Worm (Caenorhabditis elegans) whole organism, L3 larva: ENCODE data around the gene W03F8.4.

Experiments used
- egl-27 ChIP-seq: sonication (generic microtip); optimal IDR thresholded peaks from 4 replicates; lab custom pipeline; 2017; ENCODE audit warnings: missing biosample characterization, missing genetic modification reagents, missing genetic modification characterization
- fos-1 ChIP-seq: fragments of 150-350 bp; optimal IDR thresholded peaks from 2 replicates; lab custom pipeline; 2014; ENCODE audit warnings: missing biosample characterization, missing genetic modification characterization
- lin-39 ChIP-seq: fragments of 150-350 bp; optimal IDR thresholded peaks from 2 replicates; lab custom pipeline; 2018; ENCODE audit warnings: missing biosample characterization, missing genetic modification reagents, missing genetic modification characterization
- mdl-1 ChIP-seq: fragments of 150-350 bp; optimal IDR thresholded peaks from 2 replicates; lab custom pipeline; 2014; ENCODE audit warnings: missing biosample characterization, missing genetic modification characterization
- nhr-237 ChIP-seq: fragments of 150-350 bp; optimal IDR thresholded peaks from 2 replicates; lab custom pipeline; 2014; ENCODE audit warnings: missing biosample characterization, missing genetic modification characterization
- nhr-28 ChIP-seq: fragments of 150-350 bp; optimal IDR thresholded peaks from 2 replicates; lab custom pipeline; 2014; ENCODE audit warnings: missing biosample characterization, missing genetic modification characterization
- skn-1 ChIP-seq: fragments of 150-350 bp; optimal IDR thresholded peaks from 2 replicates; lab custom pipeline; 2014; ENCODE audit warnings: missing biosample characterization, missing genetic modification characterization

DNA sequence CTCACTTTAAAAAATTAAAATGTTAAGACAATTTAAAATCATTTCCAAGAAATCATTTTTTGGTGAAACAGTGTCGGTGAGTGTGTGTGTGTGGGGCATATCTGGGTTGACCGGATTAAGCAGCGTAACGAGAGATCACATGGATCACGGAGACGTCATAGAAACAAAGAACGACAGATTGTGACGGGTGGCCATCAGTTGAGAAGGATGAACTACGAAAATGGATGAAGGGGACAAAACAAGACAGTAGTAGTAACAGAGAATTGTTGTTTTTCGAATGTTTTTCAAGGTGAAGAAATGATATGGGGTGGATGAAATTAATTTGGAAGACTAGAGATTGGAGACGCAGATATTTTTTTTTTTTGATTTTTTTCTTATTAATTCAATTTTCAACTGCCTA lies 47.4 kb upstream of the W03F8.4 start:
- TF ChIP-seq egl-27 (tag; lab: Kevin White, UChicago) = no peak
- no peak for TF ChIP-seq lin-39 (tag; lab: Kevin White, UChicago)
- TF ChIP-seq mdl-1 (tag; lab: Kevin White, UChicago) = no peak
- no peak for TF ChIP-seq nhr-237 (tag; lab: Kevin White, UChicago)
- TF ChIP-seq fos-1 (tag; lab: Kevin White, UChicago) = no peak
- TF ChIP-seq skn-1 (tag; lab: Kevin White, UChicago) = no peak
- no peak for TF ChIP-seq nhr-28 (tag; lab: Kevin White, UChicago)
